Fruit fly (Drosophila melanogaster): Measurements from ENCODE around the gene CG42784.

CG42784 gene

DNA sequence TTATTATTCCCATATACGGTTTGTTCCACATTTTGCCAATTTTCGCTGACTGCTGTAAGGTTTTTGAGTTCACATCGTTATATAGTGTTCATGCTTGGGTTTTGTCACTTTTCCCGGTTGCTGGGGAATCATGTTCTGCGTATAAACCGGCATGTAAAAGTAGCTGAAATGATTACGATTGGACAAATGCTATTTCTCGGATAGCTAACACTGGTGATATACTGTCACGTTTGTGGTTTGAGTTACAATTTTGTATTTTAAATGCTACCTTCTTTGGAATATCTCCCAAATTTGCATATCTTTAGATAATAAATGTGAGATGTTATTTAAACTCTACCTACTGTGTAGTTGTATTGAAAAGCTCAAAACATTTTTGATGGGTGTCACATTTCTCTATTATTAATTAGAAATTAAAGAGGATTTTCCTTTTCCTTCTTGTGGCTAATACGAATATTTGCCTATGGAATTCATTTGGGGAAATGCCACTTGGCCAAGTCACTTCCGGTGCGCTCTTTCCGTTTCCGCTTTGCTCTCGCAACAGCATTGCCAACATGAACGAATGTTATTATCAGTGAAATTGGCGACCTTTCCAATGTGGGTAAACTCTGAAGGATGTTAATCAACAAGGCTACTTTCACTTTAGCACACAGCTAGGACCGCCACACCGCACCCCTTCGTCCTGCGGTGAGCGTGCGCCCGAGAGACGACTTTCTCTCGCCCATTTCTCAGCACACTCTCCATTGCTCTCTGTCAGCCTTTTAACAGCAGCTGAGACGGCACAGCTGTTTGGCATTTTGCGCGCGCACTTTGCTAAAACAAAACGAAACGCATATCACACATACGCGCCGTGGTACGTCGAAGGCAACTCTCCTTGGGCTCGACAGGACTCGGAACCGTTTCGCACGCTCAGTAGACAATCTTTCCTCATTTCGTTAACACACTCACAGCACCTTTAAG, at the start of gene CG42784, which contains the start of the genes CG16956 and CG43850:
CG42784 (plus strand) TSS at position 907 of the 957 bp plus-strand sequence.
CG16956 (minus strand) TSS at position 51 of the 957 bp plus-strand sequence.
CG43850 (plus strand) TSS at position 907 of the 957 bp plus-strand sequence.
- TF ChIP-seq CG12605 (GFP tag; IDR thresholded peaks at IDR 0.05): 0 out of 2 replicates have a peak, but pooled peaks have one; percentile 12
- no peak for TF ChIP-seq CG13204 (GFP tag; optimal IDR thresholded peaks at IDR 0.05)
- no peak for TF ChIP-seq CG8301 (tag; optimal IDR thresholded peaks at IDR 0.05)
- TF ChIP-seq CG17806 (tag; optimal IDR thresholded peaks at IDR 0.05): no peak
- TF ChIP-seq Pif1A (GFP tag; optimal IDR thresholded peaks at IDR 0.05): peak; percentile 28
- peak; percentile 10 for TF ChIP-seq CG14655 (GFP tag; optimal IDR thresholded peaks at IDR 0.05)
- TF ChIP-seq CG4496 (GFP tag; IDR thresholded peaks at IDR 0.05): 0 out of 3 replicates have a peak, but pooled peaks have one; percentile 13

DNA sequence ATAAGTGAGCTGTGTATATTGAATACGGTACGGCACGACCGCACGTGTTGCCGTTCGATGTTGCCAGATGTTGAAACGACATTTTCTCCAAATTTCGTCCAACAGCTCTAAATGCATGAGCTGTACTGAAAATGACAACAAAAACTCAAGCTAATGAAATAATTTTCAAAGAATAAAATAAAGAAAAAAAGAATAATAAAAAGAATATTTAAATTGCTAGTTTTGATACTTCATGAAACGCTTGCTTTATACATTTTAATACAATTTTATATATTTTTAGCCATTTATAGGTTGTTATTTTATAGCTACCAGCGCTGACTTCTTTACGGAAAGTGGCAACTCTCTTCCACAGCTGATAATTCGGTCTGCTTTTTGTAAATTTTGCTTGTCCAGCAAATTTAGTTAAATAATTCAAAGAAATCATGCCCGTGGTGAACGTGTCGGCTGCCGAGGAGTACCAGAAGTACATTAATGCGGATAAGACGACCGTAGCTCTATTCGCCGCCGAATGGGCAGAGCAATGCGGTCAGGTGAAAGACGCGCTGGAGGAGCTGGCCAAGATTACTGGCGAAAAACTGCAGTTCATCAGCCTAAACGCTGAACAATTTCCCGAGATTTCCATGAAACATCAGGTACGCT, 49.0 kb upstream of the CG42784 start, which contains the start of the genes Nnp-1 and Grx3:
Nnp-1 (minus strand) TSS at position 81 of the 639 bp plus-strand sequence.
Grx3 (plus strand) TSS at position 339 of the 639 bp plus-strand sequence.
- TF ChIP-seq CG14655 (GFP tag; optimal IDR thresholded peaks at IDR 0.05) (no peak), D1 (tag; optimal IDR thresholded peaks at IDR 0.05) (peak; percentile 30), gl (tag; optimal IDR thresholded peaks at IDR 0.05) (no peak), rn (GFP tag; IDR thresholded peaks at IDR 0.05) (0 out of 2 replicates have a peak, but pooled peaks have one; percentile 13), CG10348 (GFP tag; IDR thresholded peaks at IDR 0.05) (no peak), CG9948 (tag; optimal IDR thresholded peaks at IDR 0.05) (peak; percentile 39), Pif1B (GFP tag; optimal IDR thresholded peaks at IDR 0.05) (no peak), CG13204 (GFP tag; optimal IDR thresholded peaks at IDR 0.05) (no peak), CG32121 (GFP tag; IDR thresholded peaks at IDR 0.05) (0 out of 2 replicates have a peak, but pooled peaks have one; percentile 35), Ets98B (GFP tag; IDR thresholded peaks at IDR 0.05) (no peak), fd96Ca (GFP tag; IDR thresholded peaks at IDR 0.05) (no peak), Pif1A (GFP tag; optimal IDR thresholded peaks at IDR 0.05) (no peak), Snoo (tag; optimal IDR thresholded peaks at IDR 0.05) (peak; percentile 3), CG17806 (tag; optimal IDR thresholded peaks at IDR 0.05) (no peak), CG8159 (tag; optimal IDR thresholded peaks at IDR 0.05) (peak; percentile 44), CG8301 (tag; optimal IDR thresholded peaks at IDR 0.05) (no peak)

DNA sequence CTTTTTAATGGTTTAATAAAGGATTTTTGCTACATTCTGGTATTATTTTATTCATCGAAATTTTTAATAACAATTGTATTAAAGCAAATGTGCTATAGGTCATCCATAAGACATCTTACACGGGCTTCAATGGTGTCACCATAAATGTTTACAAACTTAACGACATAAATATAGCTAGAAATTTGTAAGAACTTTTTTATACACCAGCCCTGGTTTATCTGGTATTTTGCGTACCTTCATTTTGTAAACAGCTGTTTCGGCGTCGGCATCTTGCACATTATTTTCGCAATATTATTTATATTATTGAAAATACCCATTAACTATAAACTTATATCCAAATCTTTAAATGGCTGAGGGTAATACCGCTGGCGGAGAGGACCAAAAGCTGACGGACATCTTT, 47.9 kb upstream of the CG42784 start, which contains the start of gene Tap42:
Tap42 (plus strand) TSS at position 240 of the 400 bp plus-strand sequence.
- TF ChIP-seq CG32121 (GFP tag; IDR thresholded peaks at IDR 0.05) (no peak), CG12605 (GFP tag; IDR thresholded peaks at IDR 0.05) (no peak), fd96Ca (GFP tag; IDR thresholded peaks at IDR 0.05) (no peak), rn (GFP tag; IDR thresholded peaks at IDR 0.05) (no peak), CG14655 (GFP tag; optimal IDR thresholded peaks at IDR 0.05) (no peak), CG13204 (GFP tag; optimal IDR thresholded peaks at IDR 0.05) (no peak), Snoo (tag; optimal IDR thresholded peaks at IDR 0.05) (no peak), D1 (tag; optimal IDR thresholded peaks at IDR 0.05) (no peak), Pif1B (GFP tag; optimal IDR thresholded peaks at IDR 0.05) (no peak), EcR (GFP tag; optimal IDR thresholded peaks at IDR 0.05) (no peak), CG4496 (GFP tag; IDR thresholded peaks at IDR 0.05) (no peak), CG10348 (GFP tag; IDR thresholded peaks at IDR 0.05) (no peak), Ets98B (GFP tag; IDR thresholded peaks at IDR 0.05) (no peak), CG8301 (tag; optimal IDR thresholded peaks at IDR 0.05) (no peak), CG17806 (tag; optimal IDR thresholded peaks at IDR 0.05) (no peak), CG15710 (tag; optimal IDR thresholded peaks at IDR 0.05) (no peak), CG34367 (tag; optimal IDR thresholded peaks at IDR 0.05) (no peak), CG9948 (tag; optimal IDR thresholded peaks at IDR 0.05) (no peak), CG8159 (tag; optimal IDR thresholded peaks at IDR 0.05) (no peak)

DNA sequence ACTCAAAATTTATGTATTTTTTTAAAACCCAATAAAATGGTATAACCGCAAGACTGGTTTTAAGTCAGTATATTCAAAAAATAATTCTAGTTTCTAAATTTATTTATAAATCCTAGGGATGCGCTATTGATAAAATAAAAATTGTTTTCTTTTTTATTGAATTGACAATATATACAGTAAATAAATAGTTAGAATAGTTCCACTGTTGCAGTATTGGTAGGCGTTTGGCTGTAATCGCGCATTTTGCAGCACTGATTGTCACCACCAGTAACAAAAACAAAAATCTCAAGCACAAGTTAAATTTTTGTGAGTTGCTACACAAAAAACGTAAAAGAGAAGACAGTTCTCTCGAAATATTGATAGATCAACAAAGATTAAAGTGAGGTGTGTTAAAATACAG, 46.3 kb upstream of the CG42784 start, which contains the start of gene CG31855:
CG31855 (plus strand) TSS at position 265 of the 400 bp plus-strand sequence.
- TF ChIP-seq gl (tag; optimal IDR thresholded peaks at IDR 0.05) (peak; percentile 25), D1 (tag; optimal IDR thresholded peaks at IDR 0.05) (peak; percentile 58), Pif1A (GFP tag; optimal IDR thresholded peaks at IDR 0.05) (peak; percentile 84), CG4496 (GFP tag; IDR thresholded peaks at IDR 0.05) (peak; percentile 58; the same call in 2 of the 3 replicates), rn (GFP tag; IDR thresholded peaks at IDR 0.05) (peak; percentile 41; the same call in 1 of the 2 replicates), CG10348 (GFP tag; IDR thresholded peaks at IDR 0.05) (no peak), CG34367 (tag; optimal IDR thresholded peaks at IDR 0.05) (peak; percentile 59), Ets98B (GFP tag; IDR thresholded peaks at IDR 0.05) (peak; percentile 83), CG8159 (tag; optimal IDR thresholded peaks at IDR 0.05) (peak; percentile 66), CG17806 (tag; optimal IDR thresholded peaks at IDR 0.05) (peak; percentile 65), CG14655 (GFP tag; optimal IDR thresholded peaks at IDR 0.05) (no peak), Pif1B (GFP tag; optimal IDR thresholded peaks at IDR 0.05) (peak; percentile 71), CG15710 (tag; optimal IDR thresholded peaks at IDR 0.05) (peak; percentile 76), CG9948 (tag; optimal IDR thresholded peaks at IDR 0.05) (peak; percentile 39), CG32121 (GFP tag; IDR thresholded peaks at IDR 0.05) (peak; percentile 59), CG13204 (GFP tag; optimal IDR thresholded peaks at IDR 0.05) (no peak), Snoo (tag; optimal IDR thresholded peaks at IDR 0.05) (peak; percentile 74), CG12605 (GFP tag; IDR thresholded peaks at IDR 0.05) (peak; percentile 63), CG8301 (tag; optimal IDR thresholded peaks at IDR 0.05) (peak; percentile 65), fd96Ca (GFP tag; IDR thresholded peaks at IDR 0.05) (no peak; the same call in 2 of the 3 replicates)
